Worm (Caenorhabditis elegans) whole organism, L4 larva: Measurements from ENCODE around the gene F13A2.3.

ENCODE experiments used
- F26F4.8 ChIP-seq: fragments of 200-800 bp; sonication (Bioruptor generic); conservative IDR thresholded peaks from 2 replicates; pipeline ENCODE4 v1.3.6; 2022; ENCODE audit warnings: missing genetic modification characterization, missing compliant biosample characterization
- ztf-11 ChIP-seq: fragments of 150-350 bp; optimal IDR thresholded peaks from 2 replicates; lab custom pipeline; 2014; ENCODE audit warnings: missing biosample characterization, missing genetic modification characterization

DNA sequence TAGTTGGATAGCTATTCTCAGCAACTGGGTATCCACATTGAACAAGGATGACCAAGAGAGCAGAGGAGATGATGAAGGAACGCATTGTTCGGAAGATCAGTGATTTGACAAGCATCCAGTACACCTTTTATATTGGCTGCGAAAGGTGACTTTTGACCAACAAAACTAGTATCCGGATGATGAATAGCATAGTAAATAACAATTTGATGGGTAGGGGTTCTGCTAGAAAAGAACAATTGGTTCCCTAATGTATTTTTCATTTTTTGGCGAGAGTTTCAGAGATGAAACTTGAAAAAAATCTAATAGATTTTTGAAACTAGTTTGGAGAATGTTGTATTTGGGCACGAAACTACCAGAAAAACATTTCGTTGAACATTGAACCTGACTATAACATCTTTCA lies 32.0 kb upstream of the F13A2.3 start, which contains the start of gene Y47D7A.11:
- TF ChIP-seq ztf-11: no peak
- TF ChIP-seq F26F4.8: no peak
